Fruit fly (Drosophila melanogaster): ENCODE measurements around the gene 5PtaseI.

dm6 chr3R:25049742-25050517 is 5.0 kb upstream of the 5PtaseI start:
- peak; percentile 67 for TF ChIP-seq CG7101 (tag; optimal IDR thresholded peaks at IDR 0.05)
- peak; percentile 16 for TF ChIP-seq CG1620 (GFP tag; optimal IDR thresholded peaks at IDR 0.05)
- TF ChIP-seq Clk (GFP tag; optimal IDR thresholded peaks at IDR 0.05): no peak
- peak; percentile 82 for TF ChIP-seq CG33017 (tag; optimal IDR thresholded peaks at IDR 0.05)
- no peak for TF ChIP-seq cnc (optimal IDR thresholded peaks at IDR 0.05)
- no peak for TF ChIP-seq CG5204 (GFP tag; optimal IDR thresholded peaks at IDR 0.05)
- peak; percentile 35 for TF ChIP-seq CG7045 (GFP tag; optimal IDR thresholded peaks at IDR 0.05)
- TF ChIP-seq CG14711 (tag; optimal IDR thresholded peaks at IDR 0.05): peak; percentile 42

All from whole organism, adult.